Fruit fly (Drosophila melanogaster): ENCODE data around the gene CG2991.

The CG2991 gene

DNA sequence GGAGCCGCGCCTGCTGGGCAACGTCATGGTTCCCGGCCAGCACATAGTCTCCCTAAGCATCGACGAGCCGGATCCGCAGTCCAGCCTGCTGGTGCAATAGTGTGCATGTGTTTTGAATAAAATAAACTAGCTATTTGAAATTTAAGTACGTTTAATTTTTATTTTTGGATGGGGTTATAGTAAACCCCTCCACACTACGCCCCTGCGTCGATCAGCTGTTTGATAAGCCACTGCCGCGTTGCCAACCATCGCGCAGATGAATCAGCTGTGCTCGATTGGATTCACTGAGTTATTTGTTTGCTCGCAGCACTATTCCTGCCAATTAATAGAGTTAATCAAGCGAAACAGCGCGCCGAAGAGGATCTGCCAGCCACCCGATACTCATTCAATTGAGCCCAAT, 21.9 kb downstream of the CG2991 start, which contains the start of gene RabGGTb (continued):
- TF ChIP-seq CG11247 (GFP tag; IDR thresholded peaks at IDR 0.05): peak; percentile 73
- 0 out of 3 replicates have a peak, but pooled peaks have one; percentile 10 for TF ChIP-seq CG11560 (tag; IDR thresholded peaks at IDR 0.05)
- TF ChIP-seq Oli (tag; optimal IDR thresholded peaks at IDR 0.05): peak; percentile 36
- peak; percentile 25 for TF ChIP-seq Blimp-1 (GFP tag; optimal IDR thresholded peaks at IDR 0.05)
- peak; percentile 47 for TF ChIP-seq Chrac-16 (GFP tag; optimal IDR thresholded peaks at IDR 0.05)
- TF ChIP-seq CG7357 (GFP tag; IDR thresholded peaks at IDR 0.05): no peak
- peak; percentile 23 for TF ChIP-seq CG4820 (GFP tag; optimal IDR thresholded peaks at IDR 0.05)
- TF ChIP-seq pan (optimal IDR thresholded peaks at IDR 0.05): no peak
- peak in 1 of 2 experiments; percentile 82 for TF ChIP-seq pan (GFP tag; optimal IDR thresholded peaks at IDR 0.05 in 1 of 2, IDR thresholded peaks at IDR 0.05 in 1 of 2)
- peak; percentile 39 for TF ChIP-seq Dip3 (GFP tag; optimal IDR thresholded peaks at IDR 0.05)
- TF ChIP-seq Scr (GFP tag; IDR thresholded peaks at IDR 0.05; ENCODE audit: partially characterized antibody): 0 out of 2 replicates have a peak, but pooled peaks have one; percentile 10
- no peak for TF ChIP-seq sima (GFP tag; optimal IDR thresholded peaks at IDR 0.05)
- TF ChIP-seq NC2β (GFP tag; optimal IDR thresholded peaks at IDR 0.05): no peak
- peak; percentile 46; the same call in 1 of the 2 replicates for TF ChIP-seq bowl (GFP tag; IDR thresholded peaks at IDR 0.05)
- no peak for TF ChIP-seq trh (GFP tag; optimal IDR thresholded peaks at IDR 0.05)
- peak; percentile 69 for TF ChIP-seq bigmax (GFP tag; optimal IDR thresholded peaks at IDR 0.05)
- peak; percentile 84; the same call in 2 of the 3 replicates for TF ChIP-seq CG11456 (GFP tag; IDR thresholded peaks at IDR 0.05)
- TF ChIP-seq dmrt11E (tag; optimal IDR thresholded peaks at IDR 0.05): peak; percentile 14
- peak; percentile 68 for TF ChIP-seq CG13624 (GFP tag; optimal IDR thresholded peaks at IDR 0.05)
- no peak for TF ChIP-seq mld (GFP tag; IDR thresholded peaks at IDR 0.05; ENCODE audit: partially characterized antibody)
- TF ChIP-seq CG3407 (GFP tag; optimal IDR thresholded peaks at IDR 0.05): no peak
- TF ChIP-seq CG6854 (GFP tag; optimal IDR thresholded peaks at IDR 0.05): peak; percentile 31
- TF ChIP-seq Neu2 (GFP tag; optimal IDR thresholded peaks at IDR 0.05; ENCODE audit: borderline replicate concordance): no peak
- peak; percentile 11 for TF ChIP-seq MTF-1 (GFP tag; optimal IDR thresholded peaks at IDR 0.05; ENCODE audit: borderline replicate concordance)
- peak; percentile 34; the same call in 1 of the 3 replicates for TF ChIP-seq zen2 (GFP tag; IDR thresholded peaks at IDR 0.05; ENCODE audit: partially characterized antibody)
- peak; percentile 20 for TF ChIP-seq kah (GFP tag; optimal IDR thresholded peaks at IDR 0.05)
- peak; percentile 9 for TF ChIP-seq Deaf1 (tag; optimal IDR thresholded peaks at IDR 0.05)
- TF ChIP-seq lab (GFP tag; optimal IDR thresholded peaks at IDR 0.05): peak; percentile 72

dm6 chr2L:2882968-2883702, 26.2 kb downstream of the CG2991 start:
- TF ChIP-seq Usf (GFP tag; optimal IDR thresholded peaks at IDR 0.05) (no peak), dysf (GFP tag; IDR thresholded peaks at IDR 0.05) (peak; percentile 35; the same call in 1 of the 3 replicates), YL-1 (GFP tag; optimal IDR thresholded peaks at IDR 0.05) (no peak), gro (GFP tag; optimal IDR thresholded peaks at IDR 0.05) (no peak), Camta (GFP tag; optimal IDR thresholded peaks at IDR 0.05) (peak; percentile 59), pb (GFP tag; optimal IDR thresholded peaks at IDR 0.05) (no peak), CG3065 (GFP tag; optimal IDR thresholded peaks at IDR 0.05) (no peak), chm (GFP tag; IDR thresholded peaks at IDR 0.05) (no peak; the same call in 1 of the 2 replicates), ro (GFP tag; IDR thresholded peaks at IDR 0.05) (no peak), pfk (GFP tag; optimal IDR thresholded peaks at IDR 0.05) (peak; percentile 3), jigr1 (GFP tag; IDR thresholded peaks at IDR 0.05) (no peak), esg (GFP tag; conservative IDR thresholded peaks at IDR 0.05) (no peak; the same call in 1 of the 2 replicates), B-H2 (GFP tag; optimal IDR thresholded peaks at IDR 0.05) (peak; percentile 7), jumu (GFP tag; optimal IDR thresholded peaks at IDR 0.05) (no peak), CG14014 (GFP tag; IDR thresholded peaks at IDR 0.05) (peak; percentile 67), Blimp-1 (GFP tag; optimal IDR thresholded peaks at IDR 0.05) (peak; percentile 19), Awh (GFP tag; IDR thresholded peaks at IDR 0.05) (peak; percentile 76), CG10654 (GFP tag; optimal IDR thresholded peaks at IDR 0.05) (peak; percentile 7), pho (GFP tag; optimal IDR thresholded peaks at IDR 0.05) (peak; percentile 16), CG7357 (GFP tag; IDR thresholded peaks at IDR 0.05) (no peak), CG18764 (GFP tag; optimal IDR thresholded peaks at IDR 0.05) (no peak), NC2α (GFP tag; optimal IDR thresholded peaks at IDR 0.05) (no peak), ATbp (GFP tag; optimal IDR thresholded peaks at IDR 0.05) (peak; percentile 82), pita (GFP tag; optimal IDR thresholded peaks at IDR 0.05) (no peak)

All from whole organism, embryonic.